Worm (Caenorhabditis elegans) whole organism, midembryonic: ENCODE results near the gene lpr-4.
A peak's percentile ranks its signal among the peaks of the same experiment; 100 is the strongest.

Source experiments
- T22C8.4 ChIP-seq: fragments of 200-800 bp; sonication (Bioruptor generic); IDR thresholded peaks from 2 replicates; pipeline ENCODE4 v1.3.6; 2022; ENCODE audit warnings: missing genetic modification characterization, missing compliant biosample characterization
- cog-1 ChIP-seq: sonication (generic microtip); optimal IDR thresholded peaks from 2 replicates; lab custom pipeline; 2016; ENCODE audit warnings: missing genetic modification characterization, missing compliant biosample characterization
- flt-1 ChIP-seq: fragments of 200-800 bp; sonication (Bioruptor generic); IDR thresholded peaks from 2 replicates; pipeline ENCODE4 v1.3.6; 2022; ENCODE audit warnings: missing genetic modification characterization, missing compliant biosample characterization
- klf-2 ChIP-seq: fragments of 200-800 bp; sonication (Bioruptor generic); conservative IDR thresholded peaks from 2 replicates; pipeline ENCODE4 v1.3.6; 2022; ENCODE audit warnings: missing genetic modification reagents, missing genetic modification characterization, missing compliant biosample characterization
- med-1 ChIP-seq: sonication (generic microtip); optimal IDR thresholded peaks from 2 replicates; lab custom pipeline; 2017; ENCODE audit warnings: missing genetic modification characterization, mild to moderate bottlenecking, missing compliant biosample characterization, antibody characterized with exemption, missing genetic modification reagents; ENCODE audit not compliant: insufficient read depth
- ref-1 ChIP-seq: fragments of 200-800 bp; sonication (Bioruptor generic); conservative IDR thresholded peaks from 2 replicates; pipeline ENCODE4 v1.3.6; 2022; ENCODE audit warnings: missing genetic modification reagents, missing genetic modification characterization, missing compliant biosample characterization
- tab-1 ChIP-seq: fragments of 200-800 bp; sonication (Bioruptor generic); IDR thresholded peaks from 2 replicates; pipeline ENCODE4 v1.3.6; 2022; ENCODE audit warnings: missing genetic modification characterization, missing compliant biosample characterization
- ztf-23 ChIP-seq: fragments of 200-800 bp; sonication (Bioruptor generic); IDR thresholded peaks from 2 replicates; pipeline ENCODE4 v1.3.6; 2022; ENCODE audit warnings: missing genetic modification reagents, missing genetic modification characterization, missing compliant biosample characterization
- ztf-29 ChIP-seq: fragments of 200-800 bp; sonication (Bioruptor generic); IDR thresholded peaks from 2 replicates; pipeline ENCODE4 v1.3.6; 2022; ENCODE audit warnings: missing genetic modification reagents, missing genetic modification characterization, missing compliant biosample characterization

Gene lpr-4

ce11 chrX:11079667-11080066, 14.7 kb downstream of the lpr-4 start, which contains the start of gene W04G3.13:
W04G3.13 (minus strand) TSS chrX:11079767.
- TF ChIP-seq ztf-29 (no peak), klf-2 (GFP tag; lab: Robert Waterston, UW) (no peak), cog-1 (tag; lab: Kevin White, UChicago) (no peak), flt-1 (no peak)

DNA sequence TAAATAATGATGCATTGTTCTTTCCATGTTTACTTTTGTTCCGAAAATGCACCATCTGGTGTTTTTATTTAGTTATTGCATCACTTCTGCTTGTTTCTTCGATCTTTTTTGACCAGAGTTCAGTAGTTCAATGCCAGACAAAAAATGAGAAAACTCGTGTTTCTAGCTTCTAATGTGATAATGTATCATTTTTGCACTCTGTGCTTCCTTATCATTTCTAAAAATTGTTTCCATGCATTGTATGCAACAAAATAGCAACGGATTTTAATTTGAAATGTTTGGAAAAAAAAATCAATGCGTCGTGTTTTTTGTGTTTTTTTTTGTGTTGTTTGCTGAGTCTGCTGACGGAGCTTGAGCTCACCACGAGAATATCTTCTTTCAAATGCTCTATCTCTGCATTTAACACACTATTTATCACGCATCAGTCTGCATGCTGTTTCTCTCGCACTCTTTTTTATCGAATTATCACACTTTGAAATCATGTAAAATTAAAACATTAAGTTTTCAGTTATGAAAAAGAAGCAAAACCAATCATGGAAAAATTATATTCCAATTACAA, 15.3 kb downstream of the lpr-4 start, which contains the start of gene sulp-7:
Gene sulp-7 (plus strand): TSS at position 509 of the 559 bp plus-strand sequence.
- TF ChIP-seq flt-1 (no peak), klf-2 (GFP tag; lab: Robert Waterston, UW) (no peak), cog-1 (tag; lab: Kevin White, UChicago) (no peak), ref-1 (GFP tag; lab: Robert Waterston, UW) (no peak), ztf-23 (no peak), ztf-29 (no peak)

DNA sequence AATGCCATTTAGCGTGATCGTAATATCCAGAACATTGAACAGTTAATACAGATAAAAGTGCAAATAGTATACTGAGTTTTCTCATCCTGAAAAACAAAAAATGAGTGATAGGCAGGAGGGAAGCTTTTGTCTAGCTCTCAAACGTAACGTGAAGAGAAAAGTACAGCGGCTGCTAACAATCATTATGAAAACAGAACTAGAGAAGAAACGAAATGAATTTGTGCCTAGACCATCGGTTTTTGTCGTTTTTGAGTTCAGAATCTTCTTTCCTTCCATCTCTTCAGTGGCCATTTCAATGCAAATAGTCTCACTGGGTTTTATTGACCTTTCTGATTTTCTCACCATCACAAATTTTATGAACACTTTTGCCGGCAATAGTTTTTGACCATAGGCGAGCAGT, 20.2 kb downstream of the lpr-4 start, which contains the start of gene W04G3.7:
Gene W04G3.7 (minus strand): TSS at position 101 of the 400 bp plus-strand sequence.
- TF ChIP-seq ztf-29 (no peak), tab-1 (GFP tag; lab: Robert Waterston, UW) (no peak), T22C8.4 (GFP tag; lab: Robert Waterston, UW) (no peak), cog-1 (tag; lab: Kevin White, UChicago) (no peak), ztf-23 (no peak), med-1 (GFP tag; lab: Kevin White, UChicago) (no peak), ref-1 (GFP tag; lab: Robert Waterston, UW) (no peak), flt-1 (no peak), klf-2 (GFP tag; lab: Robert Waterston, UW) (no peak)

DNA sequence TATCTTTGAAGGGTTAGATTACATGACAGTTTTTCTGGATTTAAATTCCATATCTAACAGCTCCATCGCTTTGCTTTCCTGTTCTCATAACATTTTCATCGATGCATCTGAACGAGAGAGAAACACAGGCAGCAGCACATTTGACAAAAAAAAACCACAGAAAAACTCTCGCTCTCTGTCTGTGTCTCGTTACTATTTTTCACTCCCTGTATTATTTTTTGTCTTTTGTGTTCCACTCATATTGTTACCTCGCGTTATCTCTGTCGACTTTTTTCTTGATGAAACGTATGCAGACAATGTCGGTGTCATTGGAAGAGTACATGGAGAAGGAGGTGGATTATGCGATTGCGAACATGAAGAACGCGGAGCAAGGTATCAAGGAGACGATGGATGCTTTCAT, 24.0 kb downstream of the lpr-4 start, which contains the start of gene W04G3.11:
Gene W04G3.11 (plus strand): TSS at position 244 of the 400 bp plus-strand sequence.
- no peak for TF ChIP-seq flt-1

DNA sequence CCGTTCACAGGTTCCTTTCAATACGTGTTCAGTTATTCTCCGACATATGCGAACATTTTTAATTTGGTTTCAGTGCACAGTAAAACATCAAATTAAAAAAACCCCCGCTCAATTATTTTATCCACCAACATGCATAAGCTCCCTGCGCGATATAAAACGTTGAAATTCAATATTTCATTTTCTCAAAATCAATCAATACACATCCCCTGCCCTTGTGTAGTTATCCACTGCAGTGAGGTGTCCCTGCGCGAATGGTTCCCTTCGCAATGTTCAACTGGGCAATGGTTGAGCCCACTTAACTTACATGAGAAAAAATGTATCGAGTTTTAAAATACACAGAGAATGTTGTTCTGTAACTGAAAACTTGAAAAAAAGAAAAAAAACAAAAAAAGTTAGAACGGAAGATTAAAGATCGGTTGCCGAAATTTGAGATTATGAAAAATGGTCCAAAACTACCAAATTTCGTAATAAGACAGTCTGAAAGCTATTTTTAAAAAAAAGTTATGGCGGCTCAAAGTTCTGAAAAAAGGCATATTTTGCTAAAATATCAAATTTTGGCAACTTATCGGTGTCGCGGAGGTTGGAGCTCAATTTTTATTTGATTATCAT, 29.2 kb downstream of the lpr-4 start:
- TF ChIP-seq ref-1 (GFP tag; lab: Robert Waterston, UW) (no peak), ztf-23 (peak; percentile 93), ztf-29 (peak; percentile 69), tab-1 (GFP tag; lab: Robert Waterston, UW) (no peak; the same call in none of the 2 replicates), klf-2 (GFP tag; lab: Robert Waterston, UW) (peak; percentile 85), flt-1 (peak; percentile 90), med-1 (GFP tag; lab: Kevin White, UChicago) (peak; percentile 76), cog-1 (tag; lab: Kevin White, UChicago) (peak; percentile 98), T22C8.4 (GFP tag; lab: Robert Waterston, UW) (peak; percentile 100)

DNA sequence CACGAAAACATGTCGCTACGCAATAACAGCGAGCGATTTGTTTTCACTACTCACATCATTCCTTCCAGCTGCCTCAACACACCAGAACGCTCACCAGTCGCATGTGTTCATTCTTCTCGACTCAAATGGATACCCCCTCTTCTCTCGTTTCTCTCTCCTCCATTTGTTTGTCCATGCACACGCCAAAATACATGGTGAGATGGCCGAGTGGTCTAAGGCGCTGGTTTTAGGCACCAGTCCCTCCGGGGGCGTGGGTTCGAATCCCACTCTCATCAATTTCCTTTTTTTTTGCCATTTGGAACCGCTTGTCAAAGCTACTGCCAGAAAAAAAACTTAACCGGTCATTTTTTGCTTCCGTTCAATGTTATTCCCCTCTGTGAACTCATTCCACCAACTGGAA, 30.6 kb downstream of the lpr-4 start:
- TF ChIP-seq cog-1 (tag; lab: Kevin White, UChicago), result peak; percentile 83
- peak; percentile 94 for TF ChIP-seq flt-1
- peak; percentile 35 for TF ChIP-seq med-1 (GFP tag; lab: Kevin White, UChicago)
- TF ChIP-seq tab-1 (GFP tag; lab: Robert Waterston, UW), result peak; percentile 90
- peak; percentile 86 for TF ChIP-seq ztf-23
- TF ChIP-seq ztf-29, result peak; percentile 79
- TF ChIP-seq klf-2 (GFP tag; lab: Robert Waterston, UW), result peak; percentile 82
- peak; percentile 85 for TF ChIP-seq ref-1 (GFP tag; lab: Robert Waterston, UW)
- TF ChIP-seq T22C8.4 (GFP tag; lab: Robert Waterston, UW), result peak; percentile 86

DNA sequence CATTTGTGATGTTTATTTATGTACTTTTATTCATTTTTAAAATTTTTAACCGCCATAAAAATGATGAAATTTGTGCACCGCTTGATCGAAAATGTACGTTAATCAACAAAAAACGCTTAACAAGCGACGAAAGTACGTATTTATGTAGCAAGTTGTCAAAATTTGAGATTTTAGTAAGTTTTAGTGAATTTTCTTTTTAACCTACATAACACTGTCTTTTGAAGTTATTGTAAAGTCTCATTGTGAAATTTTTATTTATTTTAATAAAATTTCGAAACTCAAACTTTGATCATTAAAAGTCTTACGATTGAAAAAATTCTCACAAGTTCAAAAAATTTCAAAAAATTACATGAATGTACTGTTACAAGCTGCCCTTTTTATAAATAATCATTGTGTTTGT, 32.4 kb downstream of the lpr-4 start:
- TF ChIP-seq T22C8.4 (GFP tag; lab: Robert Waterston, UW) (no peak), cog-1 (tag; lab: Kevin White, UChicago) (no peak), med-1 (GFP tag; lab: Kevin White, UChicago) (no peak), ref-1 (GFP tag; lab: Robert Waterston, UW) (no peak), ztf-29 (no peak), flt-1 (no peak), ztf-23 (no peak), klf-2 (GFP tag; lab: Robert Waterston, UW) (no peak), tab-1 (GFP tag; lab: Robert Waterston, UW) (no peak)

DNA sequence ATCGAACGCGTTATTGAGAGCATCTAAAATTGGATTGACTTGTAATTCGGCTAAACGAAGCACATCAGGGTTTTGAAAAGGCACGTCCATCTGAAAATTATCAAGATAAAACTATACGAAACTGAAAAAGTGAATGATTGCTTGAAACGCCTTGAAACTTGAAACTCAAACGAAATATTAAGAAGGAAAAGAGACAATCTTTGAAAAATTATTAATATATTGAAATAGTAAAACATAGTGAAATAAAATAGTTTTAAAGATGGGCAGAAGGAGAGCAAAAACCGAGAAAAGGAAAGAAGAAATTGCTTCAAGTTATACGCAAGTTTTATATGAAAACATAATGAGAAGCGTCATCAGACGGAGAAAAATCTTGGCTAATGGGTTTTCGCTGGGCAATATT, 33.2 kb downstream of the lpr-4 start, which contains the start of gene W02H3.3:
Gene W02H3.3 (minus strand): TSS at position 101 of the 400 bp plus-strand sequence.
- TF ChIP-seq cog-1 (tag; lab: Kevin White, UChicago) (no peak), ref-1 (GFP tag; lab: Robert Waterston, UW) (no peak), ztf-23 (no peak), flt-1 (no peak), ztf-29 (no peak), klf-2 (GFP tag; lab: Robert Waterston, UW) (no peak), T22C8.4 (GFP tag; lab: Robert Waterston, UW) (no peak), med-1 (GFP tag; lab: Kevin White, UChicago) (no peak)

DNA sequence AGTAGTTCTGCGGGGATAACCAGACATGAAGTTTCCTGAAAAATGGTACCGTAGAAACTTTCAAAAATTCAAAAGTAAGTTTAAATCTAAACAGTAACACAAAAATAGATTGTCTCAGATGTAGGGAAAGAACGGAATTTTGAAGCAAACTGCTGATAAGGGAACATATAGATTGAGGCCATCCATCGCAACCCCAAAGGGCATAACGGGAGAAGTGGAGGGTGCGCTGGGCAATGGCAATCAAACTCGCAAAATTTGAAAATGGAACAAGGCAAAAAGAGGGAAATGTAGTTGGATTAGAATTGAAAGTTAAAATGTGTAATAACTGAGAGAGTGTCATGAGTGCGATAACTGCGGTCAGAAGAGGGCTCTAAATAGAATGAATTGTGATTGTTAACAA, 38.2 kb downstream of the lpr-4 start:
- no peak for TF ChIP-seq cog-1 (tag; lab: Kevin White, UChicago)
- no peak for TF ChIP-seq ref-1 (GFP tag; lab: Robert Waterston, UW)
- no peak for TF ChIP-seq tab-1 (GFP tag; lab: Robert Waterston, UW)
- TF ChIP-seq med-1 (GFP tag; lab: Kevin White, UChicago), result no peak
- TF ChIP-seq T22C8.4 (GFP tag; lab: Robert Waterston, UW), result no peak
- TF ChIP-seq ztf-29, result no peak
- TF ChIP-seq flt-1, result no peak
- no peak for TF ChIP-seq ztf-23
- TF ChIP-seq klf-2 (GFP tag; lab: Robert Waterston, UW), result no peak
